Worm (Caenorhabditis elegans): Measurements from ENCODE around the gene ZK666.14.

DNA sequence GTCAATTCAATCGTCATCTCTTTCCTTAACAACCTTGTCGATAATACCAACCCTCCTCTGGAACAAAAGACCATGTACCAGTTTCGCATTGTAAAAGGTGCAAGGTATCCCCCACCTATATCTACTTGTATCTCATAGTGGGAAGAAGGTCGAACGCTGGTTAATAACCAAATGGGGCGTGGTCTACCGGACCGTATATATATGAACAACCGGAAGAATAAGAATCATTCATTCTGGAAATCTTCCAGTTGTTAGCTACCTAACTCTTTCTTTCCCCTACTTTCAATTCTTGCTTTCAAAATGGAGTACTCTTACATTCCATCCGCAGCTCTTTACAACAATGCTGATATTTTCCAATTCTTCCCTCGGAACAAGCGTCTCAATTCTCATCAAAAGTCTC is 33.4 kb upstream of the ZK666.14 start, which contains the start of gene ZK673.5:
- no peak for TF ChIP-seq dao-5 (tag; optimal IDR thresholded peaks at IDR 0.05)
- no peak for TF ChIP-seq him-1 (tag; optimal IDR thresholded peaks at IDR 0.05)

Measured in whole organism, L4/young adult.